Fruit fly (Drosophila melanogaster): ENCODE results near the gene CG14459.

DNA sequence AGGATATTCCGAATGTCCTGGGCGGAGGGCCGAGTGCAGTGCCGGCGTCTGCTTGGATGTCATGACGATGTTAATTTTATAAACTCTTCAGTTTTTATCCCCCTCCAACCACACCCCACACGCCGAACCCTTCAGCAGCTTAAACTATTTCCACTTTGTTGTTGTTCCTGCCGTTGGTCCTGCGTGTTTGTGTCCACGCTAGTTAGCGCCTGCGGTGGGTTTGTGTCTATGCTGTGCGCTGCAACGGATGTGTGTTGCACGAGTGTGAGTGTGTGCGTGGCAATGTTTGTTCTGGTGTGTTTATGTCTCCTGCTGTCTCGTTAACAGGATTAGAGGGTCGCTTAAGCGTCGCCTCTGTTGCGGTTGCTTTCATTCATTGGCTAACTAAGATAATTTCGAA is 20.9 kb downstream of the CG14459 start:
- TF ChIP-seq Myc (optimal IDR thresholded peaks at IDR 0.05) = no peak
- no peak for TF ChIP-seq psq (optimal IDR thresholded peaks at IDR 0.05)
